Fruit fly (Drosophila melanogaster) whole organism, embryonic: Measurements from ENCODE around the gene Clk.

Experiments used
- Adf1 ChIP-seq: fragments of 200-800 bp; sonication (Bioruptor generic); IDR thresholded peaks from 2 replicates; pipeline ENCODE4 v1.3.6; 2022; ENCODE audit warnings: missing biosample characterization, missing genetic modification characterization
- CG10147 ChIP-seq: fragments of 200-800 bp; sonication (Bioruptor generic); optimal IDR thresholded peaks from 2 replicates; lab custom pipeline; 2019; ENCODE audit warnings: missing biosample characterization, mild to moderate bottlenecking, missing genetic modification characterization, moderate library complexity
- CG11456 ChIP-seq: fragments of 200-800 bp; sonication (Bioruptor generic); IDR thresholded peaks from 3 replicates; pipeline ENCODE4 v1.3.6; 2022; ENCODE audit warnings: missing biosample characterization, missing genetic modification characterization
- CG11723 ChIP-seq: fragments of 200-800 bp; sonication (Bioruptor generic); optimal IDR thresholded peaks from 2 replicates; lab custom pipeline; 2017; ENCODE audit warnings: missing biosample characterization, mild to moderate bottlenecking, missing genetic modification characterization
- CG13123 ChIP-seq: fragments of 200-800 bp; sonication (Bioruptor generic); optimal IDR thresholded peaks from 2 replicates; lab custom pipeline; 2016; ENCODE audit warnings: missing biosample characterization, missing genetic modification characterization
- CG13424 ChIP-seq: fragments of 200-800 bp; sonication (Bioruptor generic); optimal IDR thresholded peaks from 2 replicates; lab custom pipeline; 2019; ENCODE audit warnings: missing biosample characterization, mild to moderate bottlenecking, missing genetic modification characterization, moderate library complexity
- CG14050 ChIP-seq: fragments of 200-800 bp; sonication (Bioruptor generic); IDR thresholded peaks from 3 replicates; pipeline ENCODE4 v1.3.6; 2022; ENCODE audit warnings: missing biosample characterization, missing genetic modification characterization
- CG14667 ChIP-seq: fragments of 200-800 bp; sonication (Bioruptor generic); IDR thresholded peaks from 2 replicates; pipeline ENCODE4 v1.3.6; 2022; ENCODE audit warnings: missing biosample characterization, missing genetic modification characterization
- CG1647 ChIP-seq: fragments of 200-800 bp; sonication (Bioruptor generic); optimal IDR thresholded peaks from 3 replicates; lab custom pipeline; 2016; ENCODE audit warnings: missing biosample characterization, missing genetic modification characterization
- CG17385 ChIP-seq: fragments of 200-800 bp; sonication (Bioruptor generic); optimal IDR thresholded peaks from 3 replicates; lab custom pipeline; 2018; ENCODE audit warnings: missing biosample characterization, mild to moderate bottlenecking, missing genetic modification characterization
- CG30020 ChIP-seq: fragments of 200-800 bp; optimal IDR thresholded peaks from 2 replicates; lab custom pipeline; 2019; ENCODE audit warnings: missing biosample characterization, mild to moderate bottlenecking, missing genetic modification characterization, moderate library complexity
- CG31224 ChIP-seq: fragments of 200-800 bp; sonication (Bioruptor generic); IDR thresholded peaks from 2 replicates; pipeline ENCODE4 v1.3.6; 2022; ENCODE audit warnings: missing biosample characterization, missing genetic modification characterization
- CG32772 ChIP-seq: fragments of 200-800 bp; sonication (Bioruptor generic); IDR thresholded peaks from 2 replicates; pipeline ENCODE4 v1.3.6; 2022; ENCODE audit warnings: missing biosample characterization, missing genetic modification characterization
- CG3726 ChIP-seq: fragments of 200-800 bp; sonication (Bioruptor generic); IDR thresholded peaks from 3 replicates; pipeline ENCODE4, ENCODE4 v1.3.6; 2022; ENCODE audit warnings: missing biosample characterization, missing genetic modification characterization
- CG4360 ChIP-seq: fragments of 200-800 bp; sonication (Bioruptor generic); IDR thresholded peaks from 2 replicates; pipeline ENCODE4 v1.3.6; 2022; ENCODE audit warnings: missing biosample characterization, missing genetic modification characterization
- CG6272 ChIP-seq: fragments of 200-800 bp; sonication (Bioruptor generic); IDR thresholded peaks from 2 replicates; pipeline ENCODE4 v1.3.6; 2022; ENCODE audit warnings: missing biosample characterization, missing genetic modification characterization
- CG6654 ChIP-seq: fragments of 200-800 bp; sonication (Bioruptor generic); optimal IDR thresholded peaks from 2 replicates; lab custom pipeline; 2017; ENCODE audit warnings: missing biosample characterization, mild to moderate bottlenecking, missing genetic modification characterization
- CG6765 ChIP-seq: fragments of 200-800 bp; sonication (Bioruptor generic); optimal IDR thresholded peaks from 3 replicates; lab custom pipeline; 2017; ENCODE audit warnings: missing biosample characterization, mild to moderate bottlenecking, missing genetic modification characterization
- CG6791 ChIP-seq: fragments of 200-800 bp; sonication (Bioruptor generic); IDR thresholded peaks from 3 replicates; pipeline ENCODE4 v1.3.6; 2022; ENCODE audit warnings: missing biosample characterization, missing genetic modification characterization; ENCODE audit not compliant: partially characterized antibody
- CG8089 ChIP-seq: fragments of 200-800 bp; sonication (Bioruptor generic); optimal IDR thresholded peaks from 3 replicates; lab custom pipeline; 2016; ENCODE audit warnings: missing biosample characterization, missing genetic modification characterization
- Doc2 ChIP-seq: fragments of 200-800 bp; sonication (Bioruptor generic); IDR thresholded peaks from 2 replicates; pipeline ENCODE4 v1.3.6; 2022; ENCODE audit warnings: missing biosample characterization, missing genetic modification characterization
- Dref ChIP-seq: fragments of 200-800 bp; sonication (Bioruptor generic); IDR thresholded peaks from 2 replicates; pipeline ENCODE4 v1.3.6; 2022; ENCODE audit warnings: missing biosample characterization, missing genetic modification characterization
- Ets65A ChIP-seq: fragments of 200-800 bp; sonication (Bioruptor generic); peaks from one replicate; lab custom pipeline; 2016; ENCODE audit warnings: missing biosample characterization, missing genetic modification characterization
- HmgZ ChIP-seq: fragments of 200-800 bp; sonication (Bioruptor generic); optimal IDR thresholded peaks from 2 replicates; lab custom pipeline; 2018; ENCODE audit warnings: missing biosample characterization, mild to moderate bottlenecking, missing genetic modification characterization
- Hr3 ChIP-seq: fragments of 200-800 bp; sonication (Bioruptor generic); optimal IDR thresholded peaks from 3 replicates; lab custom pipeline; 2016; ENCODE audit warnings: missing biosample characterization, missing genetic modification characterization
- Hr39 ChIP-seq: fragments of >200 bp; optimal IDR thresholded peaks from 2 replicates; lab custom pipeline; 2017
- Hr78 ChIP-seq, 2 experiments: fragments of 200-800 bp in 1 of 2; fragments of >200 bp in 1 of 2; sonication (Bioruptor generic) in 1 of 2; optimal IDR thresholded peaks; 2 replicates each; lab custom pipeline; 2017 to 2019; ENCODE audit warnings: missing biosample characterization in 2 of 2, missing genetic modification characterization in 2 of 2, mild to moderate bottlenecking in 1 of 2, moderate library complexity in 1 of 2
- NfI ChIP-seq: fragments of 200-800 bp; sonication (Bioruptor generic); optimal IDR thresholded peaks from 3 replicates; lab custom pipeline; 2018; ENCODE audit warnings: missing biosample characterization, mild to moderate bottlenecking, missing genetic modification characterization, moderate library complexity
- Ptx1 ChIP-seq: fragments of 200-800 bp; sonication (Bioruptor generic); IDR thresholded peaks from 2 replicates; pipeline ENCODE4 v1.3.6; 2022; ENCODE audit warnings: missing biosample characterization, missing genetic modification characterization
- ac ChIP-seq: fragments of 200-800 bp; sonication (Bioruptor generic); optimal IDR thresholded peaks from 3 replicates; lab custom pipeline; 2017; ENCODE audit warnings: missing biosample characterization, mild to moderate bottlenecking, missing genetic modification characterization
- amos ChIP-seq: fragments of 200-800 bp; sonication (Bioruptor generic); IDR thresholded peaks from 2 replicates; pipeline ENCODE4 v1.3.6; 2022; ENCODE audit warnings: missing biosample characterization, missing genetic modification characterization; ENCODE audit not compliant: partially characterized antibody
- cas ChIP-seq: fragments of 200-800 bp; sonication (Bioruptor generic); IDR thresholded peaks from 2 replicates; pipeline ENCODE4 v1.3.6; 2022; ENCODE audit warnings: missing biosample characterization, missing genetic modification characterization
- crol ChIP-seq: fragments of 200-800 bp; sonication (Bioruptor generic); IDR thresholded peaks from 2 replicates; pipeline ENCODE4 v1.3.6; 2022; ENCODE audit warnings: missing biosample characterization, missing genetic modification characterization
- dan ChIP-seq: fragments of 200-800 bp; sonication (Bioruptor generic); IDR thresholded peaks from 2 replicates; pipeline ENCODE4 v1.3.6; 2022; ENCODE audit warnings: missing biosample characterization, missing genetic modification characterization
- dati ChIP-seq: fragments of 200-800 bp; sonication (Bioruptor generic); IDR thresholded peaks from 2 replicates; pipeline ENCODE4 v1.3.6; 2022; ENCODE audit warnings: missing biosample characterization, missing genetic modification characterization
- disco-r ChIP-seq: fragments of 200-800 bp; sonication (Bioruptor generic); optimal IDR thresholded peaks from 2 replicates; lab custom pipeline; 2016; ENCODE audit warnings: missing biosample characterization, missing genetic modification characterization
- ewg ChIP-seq: fragments of 200-800 bp; sonication (Bioruptor generic); optimal IDR thresholded peaks from 3 replicates; lab custom pipeline; 2017; ENCODE audit warnings: mild to moderate bottlenecking, missing biosample characterization, missing genetic modification reagents, missing genetic modification characterization
- fd96Cb ChIP-seq: fragments of 200-800 bp; sonication (Bioruptor generic); optimal IDR thresholded peaks from 2 replicates; lab custom pipeline; 2018; ENCODE audit warnings: missing biosample characterization, mild to moderate bottlenecking, missing genetic modification characterization, moderate library complexity
- gt ChIP-seq: fragments of 200-800 bp; sonication (Bioruptor generic); IDR thresholded peaks from 2 replicates; pipeline ENCODE4 v1.3.6; 2022; ENCODE audit warnings: missing biosample characterization, missing genetic modification characterization
- insv ChIP-seq, 2 experiments: fragments of 200-800 bp; sonication (Bioruptor generic); optimal IDR thresholded peaks; 3 replicates each; lab custom pipeline; 2016 to 2018; ENCODE audit warnings: missing biosample characterization in 2 of 2, missing genetic modification characterization in 2 of 2
- lbe ChIP-seq: fragments of 200-800 bp; sonication (Bioruptor generic); optimal IDR thresholded peaks from 2 replicates; lab custom pipeline; 2016; ENCODE audit warnings: missing biosample characterization, mild to moderate bottlenecking, missing genetic modification characterization
- nom ChIP-seq: fragments of 200-800 bp; sonication (Bioruptor generic); optimal IDR thresholded peaks from 2 replicates; lab custom pipeline; 2017; ENCODE audit warnings: missing biosample characterization, missing genetic modification characterization, mild to moderate bottlenecking, moderate library complexity, missing genetic modification reagents
- onecut ChIP-seq: fragments of 200-800 bp; sonication (Bioruptor generic); IDR thresholded peaks from 2 replicates; pipeline ENCODE4 v1.3.6; 2022; ENCODE audit warnings: missing biosample characterization, missing genetic modification characterization
- otp ChIP-seq: fragments of 200-800 bp; sonication (Bioruptor generic); IDR thresholded peaks from 3 replicates; pipeline ENCODE4, ENCODE4 v1.3.6; 2022; ENCODE audit warnings: missing biosample characterization, missing genetic modification characterization
- stc ChIP-seq: fragments of 200-800 bp; sonication (Bioruptor generic); IDR thresholded peaks from 2 replicates; pipeline ENCODE4 v1.3.6; 2022; ENCODE audit warnings: missing biosample characterization, missing genetic modification characterization
- tap ChIP-seq: fragments of 200-800 bp; optimal IDR thresholded peaks from 3 replicates; lab custom pipeline; 2019; ENCODE audit warnings: missing biosample characterization, mild to moderate bottlenecking, missing genetic modification characterization, moderate library complexity
- tna ChIP-seq: fragments of 200-800 bp; sonication (Bioruptor generic); IDR thresholded peaks from 2 replicates; pipeline ENCODE4 v1.3.6; 2022; ENCODE audit warnings: missing biosample characterization, missing genetic modification characterization; ENCODE audit not compliant: partially characterized antibody
- trh ChIP-seq: fragments of 200-800 bp; sonication (Bioruptor generic); optimal IDR thresholded peaks from 2 replicates; lab custom pipeline; 2016; ENCODE audit warnings: missing biosample characterization, missing genetic modification characterization
- z ChIP-seq: fragments of 200-800 bp; sonication (Bioruptor generic); IDR thresholded peaks from 3 replicates; pipeline ENCODE4 v1.3.6; 2022; ENCODE audit warnings: missing biosample characterization, missing genetic modification characterization
- zfh2 ChIP-seq: fragments of 200-800 bp; sonication (Bioruptor generic); optimal IDR thresholded peaks from 2 replicates; lab custom pipeline; 2016; ENCODE audit warnings: missing biosample characterization, missing genetic modification characterization

Clk gene

dm6 chr3L:7718561-7719417, 56.6 kb downstream of the Clk start, which contains the start of gene Mcad (continued):
- TF ChIP-seq CG4360 (GFP tag; lab: Robert Waterston, UW) (peak; percentile 52; the same call in 1 of the 2 replicates), CG10147 (GFP tag; lab: Kevin White, UChicago) (peak; percentile 97), CG6791 (GFP tag; lab: Robert Waterston, UW) (no peak), Dref (GFP tag; lab: Robert Waterston, UW) (peak; percentile 42; the same call in 1 of the 2 replicates), z (GFP tag; lab: Robert Waterston, UW) (no peak), CG32772 (GFP tag; lab: Robert Waterston, UW) (peak; percentile 75), Hr3 (peak; percentile 90), CG6654 (peak; percentile 85), Hr39 (no peak), ewg (peak; percentile 69), CG30020 (peak; percentile 49), gt (GFP tag; lab: Robert Waterston, UW) (peak; percentile 64), nom (GFP tag; lab: Kevin White, UChicago) (peak; percentile 99), otp (GFP tag; lab: Robert Waterston, UW) (peak; percentile 44; the same call in 2 of the 3 replicates), CG13123 (GFP tag; lab: Kevin White, UChicago) (peak; percentile 51), stc (peak; percentile 95), CG17385 (GFP tag; lab: Kevin White, UChicago) (peak; percentile 77), CG31224 (GFP tag; lab: Robert Waterston, UW) (peak; percentile 73), Doc2 (peak; percentile 84), tap (tag; lab: Kevin White, UChicago) (peak; percentile 92), crol (GFP tag; lab: Robert Waterston, UW) (peak; percentile 42), dan (GFP tag; lab: Robert Waterston, UW) (no peak), Hr78 (GFP tag; optimal IDR thresholded peaks at IDR 0.05; lab: Kevin White, UChicago) (peak in 1 of 2 experiments; percentile 92), CG1647 (GFP tag; lab: Kevin White, UChicago) (peak; percentile 34), CG11723 (GFP tag; lab: Kevin White, UChicago) (peak; percentile 69), CG14050 (peak; percentile 79), tna (GFP tag; lab: Robert Waterston, UW) (no peak), trh (GFP tag; lab: Kevin White, UChicago) (peak; percentile 45), CG6765 (GFP tag; lab: Kevin White, UChicago) (peak; percentile 90), zfh2 (GFP tag; lab: Kevin White, UChicago) (peak; percentile 52), CG11456 (GFP tag; lab: Robert Waterston, UW) (peak; percentile 89), amos (GFP tag; lab: Robert Waterston, UW) (no peak), insv (GFP tag; optimal IDR thresholded peaks at IDR 0.05; lab: Kevin White, UChicago) (no peak), onecut (GFP tag; lab: Robert Waterston, UW) (peak; percentile 84), CG3726 (GFP tag; lab: Robert Waterston, UW) (peak; percentile 69), Adf1 (peak; percentile 75), Ptx1 (peak; percentile 96), ac (GFP tag; lab: Kevin White, UChicago) (no peak), disco-r (GFP tag; lab: Kevin White, UChicago) (no peak), lbe (GFP tag; lab: Kevin White, UChicago) (peak; percentile 97), NfI (GFP tag; lab: Kevin White, UChicago) (peak; percentile 84), CG8089 (GFP tag; lab: Kevin White, UChicago) (peak; percentile 14), HmgZ (peak; percentile 72), CG6272 (peak; percentile 74), CG14667 (peak; percentile 60), cas (GFP tag; lab: Robert Waterston, UW) (peak; percentile 85), fd96Cb (tag; lab: Kevin White, UChicago) (peak; percentile 96), CG13424 (tag; lab: Kevin White, UChicago) (peak; percentile 88), Ets65A (GFP tag; lab: Kevin White, UChicago) (peak; percentile 94), dati (GFP tag; lab: Robert Waterston, UW) (peak; percentile 55; the same call in 1 of the 2 replicates)
